Fruit fly (Drosophila melanogaster) whole organism, embryonic: ENCODE results near the gene Rack1.

ENCODE experiments used
- Antp ChIP-seq: fragments of 200-800 bp; sonication (Bioruptor generic); optimal IDR thresholded peaks from 3 replicates; lab custom pipeline; 2016; ENCODE audit warnings: missing biosample characterization, missing genetic modification characterization
- B-H1 ChIP-seq: fragments of 200-800 bp; sonication (Bioruptor generic); IDR thresholded peaks from 3 replicates; pipeline ENCODE4 v1.3.6; 2022; ENCODE audit warnings: missing biosample characterization, missing genetic modification characterization
- Blimp-1 ChIP-seq: fragments of 200-800 bp; sonication (Bioruptor generic); optimal IDR thresholded peaks from 3 replicates; lab custom pipeline; 2018; ENCODE audit warnings: missing biosample characterization, missing genetic modification characterization, mild to moderate bottlenecking, moderate library complexity, missing genetic modification reagents
- CG10209 ChIP-seq: fragments of 200-800 bp; sonication (Bioruptor generic); optimal IDR thresholded peaks from 3 replicates; lab custom pipeline; 2017; ENCODE audit warnings: missing biosample characterization, mild to moderate bottlenecking, missing genetic modification characterization, missing genetic modification reagents
- CG10274 ChIP-seq: fragments of 200-800 bp; sonication (Bioruptor generic); optimal IDR thresholded peaks from 3 replicates; lab custom pipeline; 2017; ENCODE audit warnings: missing biosample characterization, mild to moderate bottlenecking, missing genetic modification characterization
- CG11560 ChIP-seq: fragments of 200-800 bp; sonication (Bioruptor generic); IDR thresholded peaks from 3 replicates; pipeline ENCODE4 v1.3.6; 2022; ENCODE audit warnings: missing biosample characterization, missing genetic modification characterization
- CG13424 ChIP-seq: fragments of 200-800 bp; sonication (Bioruptor generic); optimal IDR thresholded peaks from 2 replicates; lab custom pipeline; 2019; ENCODE audit warnings: missing biosample characterization, mild to moderate bottlenecking, missing genetic modification characterization, moderate library complexity
- CG13894 ChIP-seq: fragments of 200-800 bp; sonication (Bioruptor generic); optimal IDR thresholded peaks from 3 replicates; lab custom pipeline; 2018; ENCODE audit warnings: missing biosample characterization, mild to moderate bottlenecking, missing genetic modification characterization, moderate library complexity
- CG14710 ChIP-seq: fragments of 200-800 bp; sonication (Bioruptor generic); optimal IDR thresholded peaks from 3 replicates; lab custom pipeline; 2019; ENCODE audit warnings: missing biosample characterization, mild to moderate bottlenecking, missing genetic modification characterization, moderate library complexity
- CG15073 ChIP-seq: fragments of 200-800 bp; sonication (Bioruptor generic); optimal IDR thresholded peaks from 2 replicates; lab custom pipeline; 2016; ENCODE audit warnings: missing biosample characterization, missing genetic modification characterization
- CG15269 ChIP-seq: fragments of 200-800 bp; sonication (Bioruptor generic); optimal IDR thresholded peaks from 2 replicates; lab custom pipeline; 2018; ENCODE audit warnings: missing biosample characterization, mild to moderate bottlenecking, missing genetic modification characterization, moderate library complexity
- CG1792 ChIP-seq: fragments of 200-800 bp; sonication (Bioruptor generic); optimal IDR thresholded peaks from 2 replicates; lab custom pipeline; 2016; ENCODE audit warnings: missing biosample characterization, missing genetic modification characterization
- CG6272 ChIP-seq: fragments of 200-800 bp; sonication (Bioruptor generic); IDR thresholded peaks from 2 replicates; pipeline ENCODE4 v1.3.6; 2022; ENCODE audit warnings: missing biosample characterization, missing genetic modification characterization
- CG8290 ChIP-seq, 3 experiments: fragments of 200-800 bp; sonication (Bioruptor generic); optimal IDR thresholded peaks; 2 replicates each; lab custom pipeline; 2016 to 2019; ENCODE audit warnings: missing biosample characterization in 3 of 3, missing genetic modification characterization in 3 of 3, mild to moderate bottlenecking in 2 of 3, moderate library complexity in 1 of 3
- CHES-1-like ChIP-seq: fragments of 200-800 bp; sonication (Bioruptor generic); optimal IDR thresholded peaks from 2 replicates; lab custom pipeline; 2016; ENCODE audit warnings: missing biosample characterization, missing genetic modification characterization
- CrebB ChIP-seq: fragments of 200-800 bp; sonication (Bioruptor generic); optimal IDR thresholded peaks from 3 replicates; lab custom pipeline; 2018; ENCODE audit warnings: missing biosample characterization, mild to moderate bottlenecking, missing genetic modification characterization
- Deaf1 ChIP-seq: fragments of 200-800 bp; optimal IDR thresholded peaks from 3 replicates; lab custom pipeline; 2019; ENCODE audit warnings: missing biosample characterization, mild to moderate bottlenecking, missing genetic modification characterization, moderate library complexity
- Dip3 ChIP-seq: fragments of 200-800 bp; sonication (Bioruptor generic); optimal IDR thresholded peaks from 3 replicates; lab custom pipeline; 2016; ENCODE audit warnings: missing biosample characterization, missing genetic modification characterization
- Drgx ChIP-seq: fragments of 200-800 bp; sonication (Bioruptor generic); IDR thresholded peaks from 2 replicates; pipeline ENCODE4 v1.3.6; 2022; ENCODE audit warnings: missing biosample characterization, missing genetic modification characterization
- E2f2 ChIP-seq: fragments of 200-800 bp; sonication (Bioruptor generic); IDR thresholded peaks from 2 replicates; pipeline ENCODE4 v1.3.6; 2022; ENCODE audit warnings: missing biosample characterization, missing genetic modification characterization
- ERR ChIP-seq: fragments of 200-800 bp; sonication (Bioruptor generic); optimal IDR thresholded peaks from 2 replicates; lab custom pipeline; 2016; ENCODE audit warnings: missing biosample characterization, missing genetic modification characterization
- Ets65A ChIP-seq: fragments of 200-800 bp; sonication (Bioruptor generic); peaks from one replicate; lab custom pipeline; 2016; ENCODE audit warnings: missing biosample characterization, missing genetic modification characterization
- Mad ChIP-seq: fragments of 200-800 bp; sonication (Bioruptor generic); optimal IDR thresholded peaks from 2 replicates; lab custom pipeline; 2016; ENCODE audit warnings: missing biosample characterization, missing genetic modification characterization
- Med ChIP-seq: fragments of 200-800 bp; sonication (Bioruptor generic); peaks from one replicate; lab custom pipeline; 2016; ENCODE audit warnings: missing biosample characterization, missing genetic modification characterization, mild to moderate bottlenecking, inconsistent platforms, moderate library complexity
- Opbp ChIP-seq: fragments of 200-800 bp; sonication (Bioruptor generic); IDR thresholded peaks from 3 replicates; pipeline ENCODE4 v1.3.6; 2022; ENCODE audit warnings: missing biosample characterization, missing genetic modification characterization; ENCODE audit not compliant: partially characterized antibody
- Rfx ChIP-seq: fragments of 200-800 bp; sonication (Bioruptor generic); IDR thresholded peaks from 2 replicates; pipeline ENCODE4 v1.3.6; 2022; ENCODE audit warnings: missing biosample characterization, missing genetic modification characterization
- Scr ChIP-seq: fragments of 200-800 bp; sonication (Bioruptor generic); IDR thresholded peaks from 2 replicates; pipeline ENCODE4 v1.3.6; 2022; ENCODE audit warnings: missing biosample characterization, missing genetic modification characterization; ENCODE audit not compliant: partially characterized antibody
- abd-A ChIP-seq: fragments of 200-800 bp; sonication (Bioruptor generic); optimal IDR thresholded peaks from 3 replicates; lab custom pipeline; 2019; ENCODE audit warnings: missing biosample characterization, mild to moderate bottlenecking, missing genetic modification characterization, moderate library complexity
- ap ChIP-seq: fragments of 200-800 bp; sonication (Bioruptor generic); IDR thresholded peaks from 2 replicates; pipeline ENCODE4 v1.3.6; 2022; ENCODE audit warnings: missing biosample characterization, missing genetic modification characterization
- bsh ChIP-seq, 2 experiments: fragments of 200-800 bp; sonication (Bioruptor generic); optimal IDR thresholded peaks; 2 replicates each; lab custom pipeline; 2017 to 2018; ENCODE audit warnings: mild to moderate bottlenecking in 2 of 2, missing biosample characterization in 2 of 2, missing genetic modification characterization in 2 of 2, moderate library complexity in 1 of 2
- chinmo ChIP-seq: fragments of 200-800 bp; sonication (Bioruptor generic); IDR thresholded peaks from 4 replicates; pipeline ENCODE4 v1.3.6; 2022; ENCODE audit warnings: missing biosample characterization, missing genetic modification characterization; ENCODE audit not compliant: partially characterized antibody
- fru ChIP-seq: fragments of >200 bp; optimal IDR thresholded peaks from 2 replicates; lab custom pipeline; 2017
- grn ChIP-seq: fragments of 200-800 bp; sonication (Bioruptor generic); optimal IDR thresholded peaks from 3 replicates; lab custom pipeline; 2017; ENCODE audit warnings: missing biosample characterization, missing genetic modification characterization
- gsb-n ChIP-seq: fragments of 200-800 bp; sonication (Bioruptor generic); optimal IDR thresholded peaks from 3 replicates; lab custom pipeline; 2018; ENCODE audit warnings: missing biosample characterization, mild to moderate bottlenecking, missing genetic modification characterization
- h ChIP-seq: fragments of >200 bp; optimal IDR thresholded peaks from 2 replicates; lab custom pipeline; 2017
- jing ChIP-seq: fragments of 200-800 bp; sonication (Bioruptor generic); optimal IDR thresholded peaks from 2 replicates; lab custom pipeline; 2018; ENCODE audit warnings: missing biosample characterization, mild to moderate bottlenecking, missing genetic modification characterization
- knrl ChIP-seq: fragments of 200-800 bp; sonication (Bioruptor generic); IDR thresholded peaks from 3 replicates; pipeline ENCODE4 v1.3.6; 2022; ENCODE audit warnings: missing biosample characterization, missing genetic modification characterization; ENCODE audit not compliant: partially characterized antibody
- lola ChIP-seq, 3 experiments: fragments of >200 bp in 2 of 3; fragments of 200-800 bp in 1 of 3; sonication (Bioruptor generic) in 1 of 3; optimal IDR thresholded peaks; 2 replicates each; lab custom pipeline; 2017 to 2019; ENCODE audit warnings: missing biosample characterization in 3 of 3, missing genetic modification characterization in 3 of 3, mild to moderate bottlenecking in 1 of 3, moderate library complexity in 1 of 3
- oc ChIP-seq: fragments of 200-800 bp; sonication (Bioruptor generic); optimal IDR thresholded peaks from 2 replicates; lab custom pipeline; 2018; ENCODE audit warnings: missing biosample characterization, mild to moderate bottlenecking, missing genetic modification characterization, moderate library complexity
- onecut ChIP-seq: fragments of 200-800 bp; sonication (Bioruptor generic); IDR thresholded peaks from 2 replicates; pipeline ENCODE4 v1.3.6; 2022; ENCODE audit warnings: missing biosample characterization, missing genetic modification characterization
- sd ChIP-seq: fragments of 200-800 bp; sonication (Bioruptor generic); optimal IDR thresholded peaks from 3 replicates; lab custom pipeline; 2018; ENCODE audit warnings: missing biosample characterization, mild to moderate bottlenecking, missing genetic modification characterization, moderate library complexity
- sens ChIP-seq: fragments of 200-800 bp; sonication (Bioruptor generic); peaks from one replicate; lab custom pipeline; 2016; ENCODE audit warnings: missing biosample characterization, missing genetic modification characterization
- sisA ChIP-seq: fragments of 200-800 bp; sonication (Bioruptor generic); IDR thresholded peaks from 2 replicates; pipeline ENCODE4 v1.3.6; 2022; ENCODE audit warnings: missing biosample characterization, missing genetic modification characterization
- toy ChIP-seq: fragments of 200-800 bp; sonication (Bioruptor generic); IDR thresholded peaks from 2 replicates; pipeline ENCODE4 v1.3.6; 2022; ENCODE audit warnings: missing biosample characterization, missing genetic modification characterization

Gene Rack1

DNA sequence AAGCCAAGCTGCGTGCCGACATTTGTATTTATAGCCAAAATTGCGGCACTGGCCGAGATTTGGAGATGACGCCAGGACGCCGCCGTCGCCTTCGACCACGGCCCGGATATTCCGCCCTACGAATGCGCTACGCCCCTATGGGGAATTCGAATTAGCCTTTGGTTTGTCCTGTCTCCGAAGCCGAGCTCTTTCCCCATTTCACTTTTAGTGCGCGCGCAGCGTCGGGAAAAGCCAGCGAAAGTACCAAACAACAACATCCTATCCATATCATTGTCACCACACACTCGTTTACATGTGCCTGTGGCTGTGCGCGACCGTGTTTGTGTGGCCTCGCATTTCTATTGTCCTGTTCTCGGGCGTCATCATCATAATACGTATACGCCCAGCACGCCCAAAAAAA, 44.2 kb upstream of the Rack1 start, which contains the start of gene Proc:
Gene Proc (minus strand): TSS at position 101 of the 400 bp plus-strand sequence.
- TF ChIP-seq CG6272 (0 out of 2 replicates have a peak, but pooled peaks have one; percentile 7), Ets65A (GFP tag; lab: Kevin White, UChicago) (peak; percentile 74), CG1792 (GFP tag; lab: Kevin White, UChicago) (no peak), Antp (GFP tag; lab: Kevin White, UChicago) (no peak), Med (GFP tag; lab: Kevin White, UChicago) (peak; percentile 50), CG15073 (GFP tag; lab: Kevin White, UChicago) (no peak), Rfx (GFP tag; lab: Robert Waterston, UW) (no peak), CG8290 (GFP tag; optimal IDR thresholded peaks at IDR 0.05; lab: Kevin White, UChicago) (no peak), CG8290 (tag; optimal IDR thresholded peaks at IDR 0.05; lab: Kevin White, UChicago) (peak in 1 of 2 experiments; percentile 7), CG10209 (GFP tag; lab: Kevin White, UChicago) (no peak), Deaf1 (peak; percentile 11), CrebB (tag; lab: Kevin White, UChicago) (no peak), Opbp (GFP tag; lab: Robert Waterston, UW) (0 out of 3 replicates have a peak, but pooled peaks have one; percentile 10), chinmo (GFP tag; lab: Robert Waterston, UW) (0 out of 4 replicates have a peak, but pooled peaks have one; percentile 24), CHES-1-like (no peak), fru (lab: Kevin White, UChicago) (no peak), Scr (no peak), gsb-n (tag; lab: Kevin White, UChicago) (no peak), CG13894 (tag; lab: Kevin White, UChicago) (peak; percentile 6), sisA (GFP tag; lab: Robert Waterston, UW) (no peak), CG10274 (GFP tag; lab: Kevin White, UChicago) (peak; percentile 50), abd-A (peak; percentile 65), oc (tag; lab: Kevin White, UChicago) (no peak), ap (GFP tag; lab: Robert Waterston, UW) (no peak), Blimp-1 (GFP tag; lab: Kevin White, UChicago) (no peak), Mad (GFP tag; lab: Kevin White, UChicago) (no peak)

DNA sequence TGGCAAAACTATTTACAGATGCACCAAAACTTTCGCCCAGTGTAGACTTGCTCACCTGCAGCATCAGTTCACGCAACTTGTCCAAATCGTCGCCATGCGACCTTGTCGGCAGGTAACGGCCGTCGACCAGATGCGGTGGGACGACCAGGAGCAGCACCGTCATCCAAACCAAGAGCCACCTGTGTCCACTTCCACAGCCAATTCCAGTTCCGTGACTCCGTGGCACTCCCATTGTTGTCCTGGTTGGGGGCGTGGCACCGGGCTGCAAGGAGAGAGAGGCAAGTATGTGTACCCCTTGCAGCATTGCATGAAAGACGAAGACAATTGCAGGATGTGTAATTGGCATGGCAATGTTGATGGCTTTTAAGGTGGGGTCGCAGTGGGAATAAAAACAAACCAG, 43.1 kb upstream of the Rack1 start:
- TF ChIP-seq sd (tag; lab: Kevin White, UChicago) (no peak), bsh (GFP tag; optimal IDR thresholded peaks at IDR 0.05; lab: Kevin White, UChicago) (no peak), h (lab: Kevin White, UChicago) (no peak), jing (GFP tag; lab: Kevin White, UChicago) (no peak), CG11560 (tag; lab: Robert Waterston, UW) (0 out of 3 replicates have a peak, but pooled peaks have one; percentile 7), E2f2 (GFP tag; lab: Robert Waterston, UW) (no peak), CG15269 (tag; lab: Kevin White, UChicago) (no peak), ERR (no peak), toy (no peak), knrl (GFP tag; lab: Robert Waterston, UW) (no peak), grn (GFP tag; lab: Kevin White, UChicago) (no peak), B-H1 (GFP tag; lab: Robert Waterston, UW) (no peak), Ets65A (GFP tag; lab: Kevin White, UChicago) (peak; percentile 82), lola (GFP tag; optimal IDR thresholded peaks at IDR 0.05; lab: Kevin White, UChicago) (no peak)

DNA sequence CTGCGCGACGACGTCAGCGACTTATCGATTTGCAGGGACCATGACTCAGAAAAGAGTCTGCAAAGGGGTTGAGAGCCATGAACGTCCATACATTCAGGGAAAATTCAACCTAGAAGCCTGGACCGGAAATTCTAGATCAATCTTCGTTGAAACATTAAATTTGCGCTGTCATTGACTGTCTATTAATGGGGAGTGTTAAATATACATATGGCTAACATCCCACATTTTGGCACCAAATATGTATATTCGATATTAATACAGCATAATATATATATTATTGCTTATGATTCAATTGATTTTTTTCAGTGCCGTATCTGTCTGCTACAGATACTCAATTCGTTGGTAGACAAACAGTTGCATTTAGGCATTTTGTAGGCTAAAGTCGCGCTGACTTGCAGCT, 41.5 kb upstream of the Rack1 start:
- TF ChIP-seq CG13424 (tag; lab: Kevin White, UChicago) = no peak
- 0 out of 2 replicates have a peak, but pooled peaks have one; percentile 16 for TF ChIP-seq Drgx
- no peak for TF ChIP-seq CG14710 (tag; lab: Kevin White, UChicago)
- TF ChIP-seq onecut (GFP tag; lab: Robert Waterston, UW) = peak; percentile 51
- TF ChIP-seq Dip3 (GFP tag; lab: Kevin White, UChicago) = no peak
- TF ChIP-seq sens (GFP tag; lab: Kevin White, UChicago) = peak; percentile 43
